Worm (Caenorhabditis elegans) whole organism, mixed stage, embryonic: ENCODE data around the gene Y32G9A.5.

Experiments
- ceh-43 ChIP-seq: fragments of 200-800 bp; sonication (Bioruptor generic); optimal IDR thresholded peaks from 2 replicates; lab custom pipeline; 2018; ENCODE audit warnings: mild to moderate bottlenecking, missing genetic modification characterization, moderate library complexity, missing compliant biosample characterization
- ces-1 ChIP-seq: fragments of 150-350 bp; optimal IDR thresholded peaks from 2 replicates; lab custom pipeline; 2014; ENCODE audit warnings: missing biosample characterization, missing genetic modification reagents, missing genetic modification characterization
- elt-3 ChIP-seq: fragments of 150-350 bp; optimal IDR thresholded peaks from 2 replicates; lab custom pipeline; 2014; ENCODE audit warnings: missing biosample characterization, missing genetic modification characterization
- mab-5 ChIP-seq: fragments of 150-350 bp; optimal IDR thresholded peaks from 2 replicates; lab custom pipeline; 2014; ENCODE audit warnings: missing biosample characterization, missing genetic modification characterization
- nhr-12 ChIP-seq: fragments of 150-350 bp; optimal IDR thresholded peaks from 2 replicates; lab custom pipeline; 2014; ENCODE audit warnings: missing biosample characterization, missing genetic modification characterization
- nhr-2 ChIP-seq: fragments of 150-350 bp; optimal IDR thresholded peaks from 2 replicates; lab custom pipeline; 2014; ENCODE audit warnings: missing biosample characterization, missing genetic modification characterization
- nhr-237 ChIP-seq: fragments of 150-350 bp; optimal IDR thresholded peaks from 2 replicates; lab custom pipeline; 2014; ENCODE audit warnings: missing biosample characterization, missing genetic modification characterization
- pha-4 ChIP-seq: fragments of 150-350 bp; optimal IDR thresholded peaks from 2 replicates; lab custom pipeline; 2018; ENCODE audit warnings: missing biosample characterization, missing genetic modification reagents, missing genetic modification characterization
- sem-2 ChIP-seq: fragments of 200-800 bp; sonication (Bioruptor generic); optimal IDR thresholded peaks from 2 replicates; lab custom pipeline; 2018; ENCODE audit warnings: mild to moderate bottlenecking, missing genetic modification characterization, missing compliant biosample characterization
- snpc-4 ChIP-seq: fragments of 150-350 bp; optimal IDR thresholded peaks from 2 replicates; lab custom pipeline; 2014; ENCODE audit warnings: missing biosample characterization, missing genetic modification characterization
- unc-62 ChIP-seq: fragments of 150-350 bp; optimal IDR thresholded peaks from 2 replicates; lab custom pipeline; 2014; ENCODE audit warnings: missing biosample characterization, missing genetic modification reagents, missing genetic modification characterization

DNA sequence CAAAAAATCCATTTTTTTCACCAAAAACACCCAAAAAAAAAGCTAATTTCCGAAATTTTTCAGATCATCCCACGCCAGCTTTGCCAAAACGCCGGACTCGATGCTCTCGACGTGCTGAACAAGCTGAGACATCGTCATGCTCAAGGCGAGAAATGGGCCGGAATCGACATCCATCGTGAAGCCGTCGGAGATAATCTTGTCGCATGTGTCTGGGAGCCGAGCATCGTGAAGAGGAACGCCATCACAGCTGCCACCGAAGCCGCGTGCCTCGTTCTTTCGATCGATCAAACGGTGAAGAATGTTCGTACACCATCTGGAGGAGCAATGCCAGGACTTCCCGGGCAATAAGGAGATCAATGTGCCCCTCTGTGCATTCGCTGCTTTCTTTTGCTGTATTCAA is 32.6 kb upstream of the Y32G9A.5 start:
- TF ChIP-seq nhr-2 (tag; lab: Kevin White, UChicago) (no peak), elt-3 (tag; lab: Kevin White, UChicago) (no peak), mab-5 (tag; lab: Kevin White, UChicago) (no peak), ceh-43 (GFP tag; lab: Kevin White, UChicago) (no peak), nhr-12 (tag; lab: Kevin White, UChicago) (no peak), nhr-237 (tag; lab: Kevin White, UChicago) (no peak), ces-1 (GFP tag; lab: Kevin White, UChicago) (no peak), unc-62 (GFP tag; lab: Kevin White, UChicago) (no peak), snpc-4 (tag; lab: Kevin White, UChicago) (no peak), sem-2 (GFP tag; lab: Kevin White, UChicago) (no peak), pha-4 (tag; lab: Kevin White, UChicago) (no peak)
